Worm (Caenorhabditis elegans) whole organism, L4/young adult: ENCODE measurements around the gene F54E7.9.

Experiments used
- dao-5 ChIP-seq: sonication (generic microtip); optimal IDR thresholded peaks from 2 replicates; lab custom pipeline; 2016; ENCODE audit warnings: missing genotype, missing genetic modification characterization, moderate library complexity, missing compliant biosample characterization
- him-1 ChIP-seq: sonication (generic microtip); optimal IDR thresholded peaks from 2 replicates; lab custom pipeline; 2016; ENCODE audit warnings: missing genotype, missing genetic modification reagents, missing genetic modification characterization, missing compliant biosample characterization

DNA sequence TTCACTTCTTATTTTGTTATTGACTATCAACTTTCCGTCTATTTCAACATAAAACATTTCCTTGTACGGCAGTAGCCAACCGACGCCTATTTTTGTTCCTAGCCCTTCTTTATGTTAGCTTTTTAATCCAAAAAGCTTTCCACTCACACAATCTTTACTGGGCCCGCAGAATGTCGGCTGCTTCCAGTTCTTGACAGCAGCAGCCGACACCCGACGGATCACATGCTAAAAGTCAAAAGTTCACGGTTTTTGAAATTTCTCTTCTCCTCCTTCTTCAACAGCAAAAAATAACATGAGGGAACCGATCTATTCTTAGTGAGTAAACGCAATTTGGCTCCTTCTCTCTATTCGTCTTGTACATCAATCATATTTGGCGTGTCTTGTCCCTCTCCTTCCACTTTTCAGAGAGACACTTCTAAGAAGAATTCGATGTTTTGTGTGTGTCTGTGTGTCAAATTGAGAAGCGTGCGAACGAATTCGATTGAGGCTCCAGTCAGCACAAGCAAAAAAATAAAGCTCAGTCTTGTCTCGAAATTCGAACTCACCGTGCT, 45.2 kb downstream of the F54E7.9 start:
- TF ChIP-seq him-1 (tag; lab: Kevin White, UChicago) (no peak), dao-5 (no peak)
